Fruit fly (Drosophila melanogaster): ENCODE measurements around the gene Sytbeta.

Sytbeta gene

dm6 chr3L:15064877-15065276 lies at the start of gene Sytbeta:
Sytbeta (minus strand) TSS chr3L:15064977.
- TF ChIP-seq ttk (optimal IDR thresholded peaks at IDR 0.05) (no peak), Myc (optimal IDR thresholded peaks at IDR 0.05) (no peak), psq (optimal IDR thresholded peaks at IDR 0.05) (no peak), Sin3A (optimal IDR thresholded peaks at IDR 0.05) (no peak), insv (optimal IDR thresholded peaks at IDR 0.05) (no peak), h (optimal IDR thresholded peaks at IDR 0.05) (no peak)

dm6 chr3L:15113257-15113656 lies 48.5 kb upstream of the Sytbeta start, which contains the start of gene CG13458:
CG13458 (plus strand) TSS chr3L:15113557.
- no peak for TF ChIP-seq Myc (optimal IDR thresholded peaks at IDR 0.05)
- TF ChIP-seq h (optimal IDR thresholded peaks at IDR 0.05) = no peak
- no peak for TF ChIP-seq Sin3A (optimal IDR thresholded peaks at IDR 0.05)
- TF ChIP-seq ttk (optimal IDR thresholded peaks at IDR 0.05) = no peak
- no peak for TF ChIP-seq insv (optimal IDR thresholded peaks at IDR 0.05)
- TF ChIP-seq psq (optimal IDR thresholded peaks at IDR 0.05) = no peak

- TF ChIP-seq psq (optimal IDR thresholded peaks at IDR 0.05) (no peak), ttk (optimal IDR thresholded peaks at IDR 0.05) (no peak), Sin3A (optimal IDR thresholded peaks at IDR 0.05) (no peak), h (optimal IDR thresholded peaks at IDR 0.05) (no peak), insv (optimal IDR thresholded peaks at IDR 0.05) (no peak), Myc (optimal IDR thresholded peaks at IDR 0.05) (no peak)
These were observed 44.2 kb upstream of the Sytbeta start for dm6 chr3L:15108948-15109347.

- TF ChIP-seq psq (optimal IDR thresholded peaks at IDR 0.05) (no peak), h (optimal IDR thresholded peaks at IDR 0.05) (no peak), Myc (optimal IDR thresholded peaks at IDR 0.05) (no peak), Sin3A (optimal IDR thresholded peaks at IDR 0.05) (no peak), ttk (optimal IDR thresholded peaks at IDR 0.05) (no peak), insv (optimal IDR thresholded peaks at IDR 0.05) (no peak)
These were observed 43.7 kb upstream of the Sytbeta start for dm6 chr3L:15108524-15108923.

- TF ChIP-seq insv (optimal IDR thresholded peaks at IDR 0.05) (no peak), Myc (optimal IDR thresholded peaks at IDR 0.05) (no peak), psq (optimal IDR thresholded peaks at IDR 0.05) (no peak), Sin3A (optimal IDR thresholded peaks at IDR 0.05) (no peak), ttk (optimal IDR thresholded peaks at IDR 0.05) (no peak), h (optimal IDR thresholded peaks at IDR 0.05) (no peak)
These were observed 43.1 kb upstream of the Sytbeta start for dm6 chr3L:15107776-15108379.

- TF ChIP-seq psq (optimal IDR thresholded peaks at IDR 0.05) = no peak
- no peak for TF ChIP-seq h (optimal IDR thresholded peaks at IDR 0.05)
- TF ChIP-seq ttk (optimal IDR thresholded peaks at IDR 0.05) = no peak
- no peak for TF ChIP-seq insv (optimal IDR thresholded peaks at IDR 0.05)
- TF ChIP-seq Myc (optimal IDR thresholded peaks at IDR 0.05) = no peak
- TF ChIP-seq Sin3A (optimal IDR thresholded peaks at IDR 0.05) = no peak
These were observed 42.5 kb upstream of the Sytbeta start for dm6 chr3L:15107158-15107775.

- TF ChIP-seq insv (optimal IDR thresholded peaks at IDR 0.05) (no peak), Sin3A (optimal IDR thresholded peaks at IDR 0.05) (no peak), ttk (optimal IDR thresholded peaks at IDR 0.05) (no peak), h (optimal IDR thresholded peaks at IDR 0.05) (no peak), psq (optimal IDR thresholded peaks at IDR 0.05) (no peak), Myc (optimal IDR thresholded peaks at IDR 0.05) (no peak)
These were observed 40.9 kb upstream of the Sytbeta start, which contains the start of gene CG45071 for dm6 chr3L:15105566-15106207. CG45071 (plus strand) TSS chr3L:15105882.

dm6 chr3L:15104849-15105555 lies 40.2 kb upstream of the Sytbeta start:
- no peak for TF ChIP-seq h (optimal IDR thresholded peaks at IDR 0.05)
- no peak for TF ChIP-seq ttk (optimal IDR thresholded peaks at IDR 0.05)
- TF ChIP-seq Myc (optimal IDR thresholded peaks at IDR 0.05) = no peak

dm6 chr3L:15103988-15104848 lies 39.4 kb upstream of the Sytbeta start:
- no peak for TF ChIP-seq ttk (optimal IDR thresholded peaks at IDR 0.05)
- TF ChIP-seq Sin3A (optimal IDR thresholded peaks at IDR 0.05) = no peak
- TF ChIP-seq psq (optimal IDR thresholded peaks at IDR 0.05) = no peak
- no peak for TF ChIP-seq insv (optimal IDR thresholded peaks at IDR 0.05)
- no peak for TF ChIP-seq Myc (optimal IDR thresholded peaks at IDR 0.05)
- TF ChIP-seq h (optimal IDR thresholded peaks at IDR 0.05) = no peak

dm6 chr3L:15102669-15103309 lies 38.0 kb upstream of the Sytbeta start:
- no peak for TF ChIP-seq psq (optimal IDR thresholded peaks at IDR 0.05)

All from Kc167 (cell line).